Fruit fly (Drosophila melanogaster) Kc167 (cell line): ENCODE measurements around the gene CG31199.

ENCODE experiments used
- Myc ChIP-seq: fragments of >200 bp; optimal IDR thresholded peaks from 2 replicates; lab custom pipeline; 2017; ENCODE audit warnings: missing external identifiers
- h ChIP-seq: fragments of >200 bp; optimal IDR thresholded peaks from 3 replicates; lab custom pipeline; 2018; ENCODE audit warnings: missing external identifiers
- psq ChIP-seq: fragments of >200 bp; optimal IDR thresholded peaks from 2 replicates; lab custom pipeline; 2017; ENCODE audit warnings: missing external identifiers
- ttk ChIP-seq: sonication (Bioruptor generic); optimal IDR thresholded peaks from 2 replicates; lab custom pipeline; 2017; ENCODE audit warnings: missing external identifiers

DNA sequence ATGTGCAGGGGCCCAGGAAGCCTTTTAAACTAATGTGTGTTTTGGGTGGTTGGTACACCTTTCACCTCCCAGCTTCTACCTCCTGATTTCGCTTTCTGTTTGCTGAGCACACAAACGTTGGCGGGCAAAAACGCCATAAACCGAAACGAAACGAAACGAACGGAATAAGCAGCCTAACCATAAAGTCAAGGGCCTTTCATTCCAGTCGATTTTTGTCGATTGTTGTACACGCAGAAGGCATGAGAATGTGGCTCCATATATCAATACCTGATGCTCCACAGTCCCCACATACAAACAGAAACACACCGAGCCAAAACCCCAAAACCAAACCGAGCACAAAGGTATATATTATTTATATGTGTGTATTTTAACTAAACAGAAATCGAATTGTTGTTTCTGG is 20.2 kb downstream of the CG31199 start:
- TF ChIP-seq ttk (no peak), psq (lab: Kevin White, UChicago) (no peak), h (lab: Kevin White, UChicago) (no peak), Myc (no peak)
